Worm (Caenorhabditis elegans) whole organism, early embryonic: ENCODE data around the gene T03G11.9.

Experiments
- B0310.2 ChIP-seq: sonication (generic microtip); optimal IDR thresholded peaks from 2 replicates; lab custom pipeline; 2016; ENCODE audit warnings: mild to moderate bottlenecking, missing genetic modification characterization, missing compliant biosample characterization
- F13C5.2 ChIP-seq: sonication (generic microtip); optimal IDR thresholded peaks from 2 replicates; lab custom pipeline; 2017; ENCODE audit warnings: mild to moderate bottlenecking, missing genetic modification characterization, inconsistent platforms, missing compliant biosample characterization
- aly-1 ChIP-seq: sonication (generic microtip); optimal IDR thresholded peaks from 2 replicates; lab custom pipeline; 2016; ENCODE audit warnings: missing genetic modification characterization, missing compliant biosample characterization
- ama-1 ChIP-seq: fragments of 150-350 bp; optimal IDR thresholded peaks from 2 replicates; lab custom pipeline; 2014
- ceh-13 ChIP-seq: fragments of 200-800 bp; sonication (Bioruptor generic); optimal IDR thresholded peaks from 2 replicates; lab custom pipeline; 2018; ENCODE audit warnings: mild to moderate bottlenecking, missing genetic modification characterization, missing compliant biosample characterization
- ceh-36 ChIP-seq: sonication (generic microtip); optimal IDR thresholded peaks from 2 replicates; lab custom pipeline; 2016; ENCODE audit warnings: missing genetic modification characterization, inconsistent platforms, missing compliant biosample characterization
- ets-7 ChIP-seq: sonication (generic microtip); optimal IDR thresholded peaks from 2 replicates; lab custom pipeline; 2016; ENCODE audit warnings: missing genotype, missing genetic modification characterization, missing compliant biosample characterization
- flt-1 ChIP-seq: fragments of 200-800 bp; sonication (Bioruptor generic); IDR thresholded peaks from 2 replicates; pipeline ENCODE4 v1.3.6; 2022; ENCODE audit warnings: missing genetic modification characterization, missing compliant biosample characterization
- hmbx-1 ChIP-seq: sonication (generic microtip); optimal IDR thresholded peaks from 2 replicates; lab custom pipeline; 2016; ENCODE audit warnings: mild to moderate bottlenecking, missing genetic modification characterization, missing compliant biosample characterization
- hmg-4 ChIP-seq: fragments of 200-800 bp; sonication (Bioruptor generic); optimal IDR thresholded peaks from 2 replicates; lab custom pipeline; 2018; ENCODE audit warnings: mild to moderate bottlenecking, missing genetic modification characterization, missing compliant biosample characterization
- hnd-1 ChIP-seq: sonication (generic microtip); optimal IDR thresholded peaks from 2 replicates; lab custom pipeline; 2016; ENCODE audit warnings: missing genetic modification characterization, missing compliant biosample characterization
- pes-1 ChIP-seq: fragments of 200-800 bp; sonication (Bioruptor generic); IDR thresholded peaks from 2 replicates; pipeline ENCODE4 v1.3.6; 2022; ENCODE audit warnings: missing genetic modification reagents, missing genetic modification characterization, missing compliant biosample characterization
- scrt-1 ChIP-seq: fragments of 200-800 bp; sonication (Bioruptor generic); IDR thresholded peaks from 2 replicates; pipeline ENCODE4 v1.3.6; 2022; ENCODE audit warnings: missing genetic modification characterization, missing compliant biosample characterization
- sea-1 ChIP-seq: fragments of 200-800 bp; sonication (Bioruptor generic); conservative IDR thresholded peaks from 2 replicates; pipeline ENCODE4 v1.3.6; 2022; ENCODE audit warnings: missing genetic modification characterization, missing compliant biosample characterization
- tbx-11 ChIP-seq: fragments of 200-800 bp; sonication (Bioruptor generic); IDR thresholded peaks from 2 replicates; pipeline ENCODE4 v1.3.6; 2022; ENCODE audit warnings: missing genetic modification characterization, missing compliant biosample characterization
- tbx-37 ChIP-seq: fragments of 200-800 bp; sonication (Bioruptor generic); conservative IDR thresholded peaks from 2 replicates; pipeline ENCODE4 v1.3.6; 2022; ENCODE audit warnings: missing genetic modification reagents, missing genetic modification characterization, missing compliant biosample characterization
- tra-4 ChIP-seq: sonication (generic microtip); optimal IDR thresholded peaks from 2 replicates; lab custom pipeline; 2017; ENCODE audit warnings: missing genetic modification characterization, missing compliant biosample characterization

Gene T03G11.9

ce11 chrX:5195462-5196160 is 11.6 kb downstream of the T03G11.9 start, which contains the start of gene pqn-62:
Gene pqn-62 (plus strand): TSS chrX:5196110.
- TF ChIP-seq flt-1 (GFP tag; lab: Robert Waterston, UW) (no peak), ets-7 (no peak), ceh-36 (tag; lab: Kevin White, UChicago) (no peak), ama-1 (lab: Kevin White, UChicago) (no peak), B0310.2 (tag; lab: Kevin White, UChicago) (no peak), aly-1 (no peak), tra-4 (tag; lab: Kevin White, UChicago) (no peak), pes-1 (GFP tag; lab: Robert Waterston, UW) (no peak), hnd-1 (tag; lab: Kevin White, UChicago) (no peak), sea-1 (no peak), tbx-37 (GFP tag; lab: Robert Waterston, UW) (no peak), scrt-1 (GFP tag; lab: Robert Waterston, UW) (no peak), ceh-13 (GFP tag; lab: Kevin White, UChicago) (no peak), F13C5.2 (tag; lab: Kevin White, UChicago) (no peak), hmbx-1 (tag; lab: Kevin White, UChicago) (no peak), tbx-11 (GFP tag; lab: Robert Waterston, UW) (no peak), hmg-4 (no peak)

- TF ChIP-seq B0310.2 (tag; lab: Kevin White, UChicago): no peak
- TF ChIP-seq ama-1 (lab: Kevin White, UChicago): no peak
- no peak for TF ChIP-seq tbx-37 (GFP tag; lab: Robert Waterston, UW)
- TF ChIP-seq hmg-4: no peak
- TF ChIP-seq scrt-1 (GFP tag; lab: Robert Waterston, UW): no peak
- no peak for TF ChIP-seq pes-1 (GFP tag; lab: Robert Waterston, UW)
- no peak for TF ChIP-seq sea-1
- TF ChIP-seq flt-1 (GFP tag; lab: Robert Waterston, UW): no peak
- TF ChIP-seq F13C5.2 (tag; lab: Kevin White, UChicago): no peak
- TF ChIP-seq ceh-13 (GFP tag; lab: Kevin White, UChicago): no peak
- no peak for TF ChIP-seq aly-1
- TF ChIP-seq tra-4 (tag; lab: Kevin White, UChicago): no peak
- no peak for TF ChIP-seq hnd-1 (tag; lab: Kevin White, UChicago)
- TF ChIP-seq ceh-36 (tag; lab: Kevin White, UChicago): no peak
Observed at ce11 chrX:5197440-5197839, 13.4 kb downstream of the T03G11.9 start.

ce11 chrX:5199245-5199644 is 15.2 kb downstream of the T03G11.9 start:
- no peak for TF ChIP-seq hmg-4
- TF ChIP-seq pes-1 (GFP tag; lab: Robert Waterston, UW): no peak
- TF ChIP-seq tbx-37 (GFP tag; lab: Robert Waterston, UW): no peak
- no peak for TF ChIP-seq ama-1 (lab: Kevin White, UChicago)
- TF ChIP-seq tbx-11 (GFP tag; lab: Robert Waterston, UW): no peak
- no peak for TF ChIP-seq ceh-13 (GFP tag; lab: Kevin White, UChicago)
- no peak for TF ChIP-seq tra-4 (tag; lab: Kevin White, UChicago)
- no peak for TF ChIP-seq ets-7
- TF ChIP-seq hnd-1 (tag; lab: Kevin White, UChicago): no peak
- no peak for TF ChIP-seq flt-1 (GFP tag; lab: Robert Waterston, UW)
- TF ChIP-seq sea-1: no peak
- no peak for TF ChIP-seq scrt-1 (GFP tag; lab: Robert Waterston, UW)
- TF ChIP-seq F13C5.2 (tag; lab: Kevin White, UChicago): no peak
- no peak for TF ChIP-seq aly-1
- TF ChIP-seq ceh-36 (tag; lab: Kevin White, UChicago): no peak
- TF ChIP-seq B0310.2 (tag; lab: Kevin White, UChicago): no peak
- no peak for TF ChIP-seq hmbx-1 (tag; lab: Kevin White, UChicago)

- no peak for TF ChIP-seq scrt-1 (GFP tag; lab: Robert Waterston, UW)
- no peak for TF ChIP-seq B0310.2 (tag; lab: Kevin White, UChicago)
- no peak for TF ChIP-seq ama-1 (lab: Kevin White, UChicago)
- TF ChIP-seq hmg-4: no peak
- no peak for TF ChIP-seq hmbx-1 (tag; lab: Kevin White, UChicago)
- TF ChIP-seq ets-7: no peak
- no peak for TF ChIP-seq hnd-1 (tag; lab: Kevin White, UChicago)
- TF ChIP-seq flt-1 (GFP tag; lab: Robert Waterston, UW): no peak
- no peak for TF ChIP-seq sea-1
Observed at ce11 chrX:5199825-5200373, 15.9 kb downstream of the T03G11.9 start.

- no peak for TF ChIP-seq ceh-36 (tag; lab: Kevin White, UChicago)
Observed at ce11 chrX:5201860-5202259, 17.8 kb downstream of the T03G11.9 start.

ce11 chrX:5202399-5202798 is 18.4 kb downstream of the T03G11.9 start:
- TF ChIP-seq aly-1: no peak
- no peak for TF ChIP-seq tbx-37 (GFP tag; lab: Robert Waterston, UW)
- TF ChIP-seq ceh-36 (tag; lab: Kevin White, UChicago): no peak

ce11 chrX:5202923-5203322 is 18.9 kb downstream of the T03G11.9 start:
- TF ChIP-seq scrt-1 (GFP tag; lab: Robert Waterston, UW) (no peak), ceh-13 (GFP tag; lab: Kevin White, UChicago) (no peak), flt-1 (GFP tag; lab: Robert Waterston, UW) (no peak), F13C5.2 (tag; lab: Kevin White, UChicago) (no peak), ets-7 (no peak)
